Fruit fly (Drosophila melanogaster): ENCODE results near the gene Polr2B.

Polr2B gene

DNA sequence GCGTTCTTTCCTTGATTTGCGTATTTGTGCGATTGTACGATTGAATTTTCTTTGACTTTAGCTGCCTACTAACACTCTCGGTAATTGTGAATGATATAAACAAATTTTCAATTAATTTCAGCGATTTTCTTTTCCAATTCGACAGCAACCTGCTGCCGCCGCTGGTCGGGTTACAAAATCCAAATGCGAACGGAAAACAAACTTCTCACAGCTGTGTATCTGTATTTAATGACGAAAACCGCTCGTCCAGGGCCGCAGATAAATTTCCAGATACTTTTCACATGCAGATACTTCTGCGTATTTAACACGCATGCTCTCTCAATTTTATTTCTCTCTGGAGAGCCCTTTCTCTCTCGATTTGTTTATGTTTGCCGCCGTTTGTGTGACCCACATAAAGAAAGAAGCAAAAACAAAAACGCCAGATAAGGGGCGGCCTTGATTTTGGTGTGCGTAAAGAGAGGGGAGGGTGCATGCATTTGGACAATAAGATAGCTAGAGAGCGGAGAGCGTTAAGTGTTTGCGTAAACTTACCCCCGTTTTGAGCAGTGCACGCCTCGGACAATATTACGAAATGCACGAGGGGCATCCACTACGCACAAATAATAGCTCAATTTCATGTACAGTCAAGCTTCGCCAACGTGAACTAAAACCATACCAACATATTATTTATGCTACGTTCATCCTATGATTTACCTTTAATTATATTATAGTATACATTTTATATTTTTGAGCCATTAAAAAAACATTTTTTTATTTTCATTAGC is 17.3 kb upstream of the Polr2B start, which contains the start of gene CG12402 (continued):
- TF ChIP-seq CG12104 (GFP tag; optimal IDR thresholded peaks at IDR 0.05) (peak; percentile 70), chn (GFP tag; optimal IDR thresholded peaks at IDR 0.05) (peak; percentile 87), HLHmδ (GFP tag; optimal IDR thresholded peaks at IDR 0.05) (peak; percentile 74), CG7786 (GFP tag; optimal IDR thresholded peaks at IDR 0.05) (peak; percentile 51), zen (tag; optimal IDR thresholded peaks at IDR 0.05) (peak; percentile 51), HmgZ (tag; optimal IDR thresholded peaks at IDR 0.05) (peak; percentile 73), HHEX (GFP tag; optimal IDR thresholded peaks at IDR 0.05) (peak; percentile 83), fd102C (GFP tag; optimal IDR thresholded peaks at IDR 0.05) (no peak), CG1832 (GFP tag; optimal IDR thresholded peaks at IDR 0.05) (no peak), CG17802 (tag; optimal IDR thresholded peaks at IDR 0.05) (peak; percentile 51), CG10147 (GFP tag; optimal IDR thresholded peaks at IDR 0.05) (peak; percentile 70), crp (GFP tag; optimal IDR thresholded peaks at IDR 0.05) (no peak), pita (GFP tag; optimal IDR thresholded peaks at IDR 0.05) (no peak), Chrac-16 (GFP tag; optimal IDR thresholded peaks at IDR 0.05) (peak; percentile 79), CG4730 (GFP tag; IDR thresholded peaks at IDR 0.05) (peak; percentile 77), row (GFP tag; IDR thresholded peaks at IDR 0.05) (peak; percentile 94), Sox102F (GFP tag; optimal IDR thresholded peaks at IDR 0.05) (peak; percentile 90), nau (GFP tag; optimal IDR thresholded peaks at IDR 0.05) (peak; percentile 76), Sin3A (optimal IDR thresholded peaks at IDR 0.05) (no peak), CG13775 (GFP tag; optimal IDR thresholded peaks at IDR 0.05) (peak; percentile 72), CG13296 (GFP tag; optimal IDR thresholded peaks at IDR 0.05) (peak; percentile 86), Gug (GFP tag; IDR thresholded peaks at IDR 0.05) (peak; percentile 70; the same call in 3 of the 4 replicates), lmd (GFP tag; IDR thresholded peaks at IDR 0.05) (peak; percentile 85), CG2199 (GFP tag; IDR thresholded peaks at IDR 0.05) (peak; percentile 84), Fer1 (GFP tag; optimal IDR thresholded peaks at IDR 0.05) (peak; percentile 87), Oaz (GFP tag; IDR thresholded peaks at IDR 0.05) (peak; percentile 75), gsb-n (tag; optimal IDR thresholded peaks at IDR 0.05) (peak; percentile 73), CG12659 (GFP tag; optimal IDR thresholded peaks at IDR 0.05) (peak; percentile 79), CG12769 (tag; optimal IDR thresholded peaks at IDR 0.05) (peak; percentile 89), esg (GFP tag; conservative IDR thresholded peaks at IDR 0.05) (peak; percentile 87), Dref (GFP tag; IDR thresholded peaks at IDR 0.05) (no peak), Dfd (GFP tag; optimal IDR thresholded peaks at IDR 0.05) (no peak), CG17612 (GFP tag; IDR thresholded peaks at IDR 0.05) (peak; percentile 63), CG17385 (GFP tag; optimal IDR thresholded peaks at IDR 0.05) (peak; percentile 70), NC2β (GFP tag; optimal IDR thresholded peaks at IDR 0.05) (peak; percentile 74), dmrt99B (tag; optimal IDR thresholded peaks at IDR 0.05) (peak; percentile 92), Six4 (GFP tag; optimal IDR thresholded peaks at IDR 0.05) (peak; percentile 74), CG17359 (tag; optimal IDR thresholded peaks at IDR 0.05) (peak; percentile 93), so (GFP tag; IDR thresholded peaks at IDR 0.05) (peak; percentile 77), dysf (GFP tag; IDR thresholded peaks at IDR 0.05) (peak; percentile 89), Hmx (GFP tag; optimal IDR thresholded peaks at IDR 0.05) (no peak), grn (GFP tag; optimal IDR thresholded peaks at IDR 0.05) (peak; percentile 79), Rx (GFP tag; IDR thresholded peaks at IDR 0.05) (peak; percentile 74), MBD-R2 (GFP tag; IDR thresholded peaks at IDR 0.05) (peak; percentile 45), CG8924 (tag; optimal IDR thresholded peaks at IDR 0.05) (peak; percentile 86), toy (GFP tag; IDR thresholded peaks at IDR 0.05) (0 out of 2 replicates have a peak, but pooled peaks have one; percentile 11), gfzf (GFP tag; optimal IDR thresholded peaks at IDR 0.05) (no peak), Fer3 (tag; optimal IDR thresholded peaks at IDR 0.05) (peak; percentile 83), CG32772 (GFP tag; IDR thresholded peaks at IDR 0.05) (peak; percentile 81), mam (GFP tag; optimal IDR thresholded peaks at IDR 0.05) (peak; percentile 59)

Data from whole organism, embryonic.